Worm (Caenorhabditis elegans) whole organism, L2 larva: ENCODE data around the gene C06B3.7.
A peak's percentile ranks its signal among the peaks of the same experiment; 100 is the strongest.

ENCODE experiments used
- C34F6.9 ChIP-seq: fragments of 150-350 bp; optimal IDR thresholded peaks from 2 replicates; lab custom pipeline; 2014; ENCODE audit warnings: missing biosample characterization, missing genetic modification characterization
- F13H6.1 ChIP-seq: sonication (generic microtip); optimal IDR thresholded peaks from 2 replicates; lab custom pipeline; 2016; ENCODE audit warnings: missing genetic modification characterization, missing compliant biosample characterization
- R02D3.7 ChIP-seq: fragments of 150-350 bp; optimal IDR thresholded peaks from 2 replicates; lab custom pipeline; 2014; ENCODE audit warnings: missing biosample characterization, missing genetic modification characterization
- ZK546.5 ChIP-seq: sonication (generic microtip); optimal IDR thresholded peaks from 2 replicates; lab custom pipeline; 2017; ENCODE audit warnings: missing biosample characterization, missing genetic modification characterization
- aly-2 ChIP-seq: fragments of 150-350 bp; optimal IDR thresholded peaks from 2 replicates; lab custom pipeline; 2014; ENCODE audit warnings: missing biosample characterization, missing genetic modification characterization
- ama-1 ChIP-seq: fragments of 150-350 bp; optimal IDR thresholded peaks from 2 replicates; lab custom pipeline; 2018; ENCODE audit warnings: inconsistent platforms
- blmp-1 ChIP-seq: sonication (generic microtip); optimal IDR thresholded peaks from 2 replicates; lab custom pipeline; 2017; ENCODE audit warnings: missing genetic modification characterization, mild to moderate bottlenecking, missing compliant biosample characterization, antibody characterized with exemption, moderate library complexity; ENCODE audit not compliant: insufficient read depth
- ceh-16 ChIP-seq: fragments of 150-350 bp; optimal IDR thresholded peaks from 2 replicates; lab custom pipeline; 2014; ENCODE audit warnings: missing biosample characterization, missing genetic modification characterization
- ceh-82 ChIP-seq: fragments of 150-350 bp; optimal IDR thresholded peaks from 2 replicates; lab custom pipeline; 2014; ENCODE audit warnings: missing biosample characterization, missing genetic modification characterization
- crh-2 ChIP-seq: sonication (generic microtip); optimal IDR thresholded peaks from 2 replicates; lab custom pipeline; 2017; ENCODE audit warnings: missing biosample characterization, missing genetic modification characterization
- egl-27 ChIP-seq: sonication (generic microtip); optimal IDR thresholded peaks from 3 replicates; lab custom pipeline; 2017; ENCODE audit warnings: missing biosample characterization, missing genetic modification reagents, missing genetic modification characterization
- elt-1 ChIP-seq: fragments of 150-350 bp; optimal IDR thresholded peaks from 2 replicates; lab custom pipeline; 2014; ENCODE audit warnings: missing biosample characterization, missing genetic modification characterization
- elt-3 ChIP-seq: sonication (generic microtip); optimal IDR thresholded peaks from 2 replicates; lab custom pipeline; 2017; ENCODE audit warnings: missing biosample characterization, missing genetic modification characterization
- fos-1 ChIP-seq: fragments of 150-350 bp; optimal IDR thresholded peaks from 2 replicates; lab custom pipeline; 2014; ENCODE audit warnings: missing biosample characterization, missing genetic modification characterization
- gmeb-1 ChIP-seq: fragments of 150-350 bp; optimal IDR thresholded peaks from 2 replicates; lab custom pipeline; 2014; ENCODE audit warnings: missing biosample characterization, missing genetic modification characterization
- lin-11 ChIP-seq: fragments of 150-350 bp; sonication (generic microtip); optimal IDR thresholded peaks from 2 replicates; lab custom pipeline; 2014; ENCODE audit warnings: missing biosample characterization, missing genetic modification characterization, inconsistent platforms, mixed read lengths
- lin-13 ChIP-seq: fragments of 150-350 bp; optimal IDR thresholded peaks from 2 replicates; lab custom pipeline; 2014; ENCODE audit warnings: missing biosample characterization, missing genetic modification reagents, missing genetic modification characterization
- lsy-2 ChIP-seq, 2 experiments: fragments of 150-350 bp in 1 of 2; sonication (generic microtip) in 1 of 2; optimal IDR thresholded peaks; 2 replicates each; lab custom pipeline; 2014 to 2017; ENCODE audit warnings: missing biosample characterization in 2 of 2, missing genetic modification characterization in 2 of 2
- mab-5 ChIP-seq: fragments of 150-350 bp; optimal IDR thresholded peaks from 2 replicates; lab custom pipeline; 2014; ENCODE audit warnings: missing biosample characterization, missing genetic modification characterization
- mdl-1 ChIP-seq, 2 experiments: fragments of 150-350 bp in 1 of 2; sonication (generic microtip) in 1 of 2; optimal IDR thresholded peaks; 2 replicates each; lab custom pipeline; 2017; ENCODE audit warnings: missing biosample characterization in 2 of 2, missing genetic modification characterization in 2 of 2
- nhr-11 ChIP-seq: fragments of 150-350 bp; optimal IDR thresholded peaks from 2 replicates; lab custom pipeline; 2014; ENCODE audit warnings: missing biosample characterization, missing genetic modification characterization
- nhr-12 ChIP-seq: fragments of 150-350 bp; optimal IDR thresholded peaks from 2 replicates; lab custom pipeline; 2014; ENCODE audit warnings: missing biosample characterization, missing genetic modification characterization
- nhr-129 ChIP-seq: fragments of 150-350 bp; optimal IDR thresholded peaks from 2 replicates; lab custom pipeline; 2014; ENCODE audit warnings: missing biosample characterization, missing genetic modification characterization
- nhr-21 ChIP-seq: fragments of 150-350 bp; optimal IDR thresholded peaks from 2 replicates; lab custom pipeline; 2014; ENCODE audit warnings: missing biosample characterization, missing genetic modification characterization
- nhr-23 ChIP-seq: fragments of 150-350 bp; optimal IDR thresholded peaks from 2 replicates; lab custom pipeline; 2014; ENCODE audit warnings: missing biosample characterization, missing genetic modification reagents, missing genetic modification characterization
- nhr-237 ChIP-seq: fragments of 150-350 bp; optimal IDR thresholded peaks from 2 replicates; lab custom pipeline; 2014; ENCODE audit warnings: missing biosample characterization, missing genetic modification characterization
- nhr-25 ChIP-seq: fragments of 150-350 bp; sonication (generic microtip); optimal IDR thresholded peaks from 3 replicates; lab custom pipeline; 2014; ENCODE audit warnings: missing biosample characterization, missing genetic modification characterization
- nhr-6 ChIP-seq: fragments of 150-350 bp; optimal IDR thresholded peaks from 2 replicates; lab custom pipeline; 2014; ENCODE audit warnings: missing biosample characterization, missing genetic modification characterization
- peb-1 ChIP-seq: fragments of 150-350 bp; optimal IDR thresholded peaks from 2 replicates; lab custom pipeline; 2014; ENCODE audit warnings: missing biosample characterization, missing genetic modification characterization
- skn-1 ChIP-seq: sonication (generic microtip); optimal IDR thresholded peaks from 2 replicates; lab custom pipeline; 2017; ENCODE audit warnings: missing biosample characterization, missing genetic modification characterization
- sma-3 ChIP-seq: sonication (generic microtip); optimal IDR thresholded peaks from 2 replicates; lab custom pipeline; 2016; ENCODE audit warnings: missing genetic modification reagents, missing genetic modification characterization, missing compliant biosample characterization
- snpc-4 ChIP-seq: fragments of 150-350 bp; optimal IDR thresholded peaks from 2 replicates; lab custom pipeline; 2014; ENCODE audit warnings: missing biosample characterization, missing genetic modification characterization
- unc-39 ChIP-seq: fragments of 150-350 bp; optimal IDR thresholded peaks from 2 replicates; lab custom pipeline; 2014; ENCODE audit warnings: missing biosample characterization, missing genetic modification characterization
- zag-1 ChIP-seq: fragments of 150-350 bp; optimal IDR thresholded peaks from 2 replicates; lab custom pipeline; 2014; ENCODE audit warnings: missing biosample characterization, missing genetic modification characterization
- ztf-1 ChIP-seq: fragments of 200-800 bp; sonication (Bioruptor generic); conservative IDR thresholded peaks from 2 replicates; pipeline ENCODE4 v1.3.6; 2022; ENCODE audit warnings: missing genetic modification characterization, missing compliant biosample characterization
- ztf-11 ChIP-seq: sonication (generic microtip); optimal IDR thresholded peaks from 2 replicates; lab custom pipeline; 2017; ENCODE audit warnings: missing biosample characterization, missing genetic modification characterization

The C06B3.7 gene

ce11 chrV:13942082-13942481, 32.6 kb downstream of the C06B3.7 start, which contains the start of gene dpr-1:
Gene dpr-1, minus strand, starts transcription at chrV:13942182.
- TF ChIP-seq egl-27 (tag; lab: Kevin White, UChicago) (no peak), nhr-25 (tag; lab: Kevin White, UChicago) (no peak), elt-3 (tag; lab: Kevin White, UChicago) (no peak), aly-2 (tag; lab: Kevin White, UChicago) (no peak), ceh-16 (tag; lab: Kevin White, UChicago) (no peak), R02D3.7 (tag; lab: Kevin White, UChicago) (no peak), snpc-4 (tag; lab: Kevin White, UChicago) (no peak), mdl-1 (tag; optimal IDR thresholded peaks at IDR 0.05; lab: Kevin White, UChicago) (no peak), ceh-82 (tag; lab: Kevin White, UChicago) (no peak), skn-1 (tag; lab: Kevin White, UChicago) (no peak), ztf-1 (GFP tag; lab: Robert Waterston, UW) (no peak), nhr-11 (tag; lab: Kevin White, UChicago) (no peak), blmp-1 (tag; lab: Kevin White, UChicago) (no peak)

- TF ChIP-seq nhr-11 (tag; lab: Kevin White, UChicago) (no peak), F13H6.1 (tag; lab: Kevin White, UChicago) (no peak), lin-11 (tag; lab: Kevin White, UChicago) (no peak), elt-3 (tag; lab: Kevin White, UChicago) (no peak), nhr-129 (tag; lab: Kevin White, UChicago) (no peak), nhr-12 (tag; lab: Kevin White, UChicago) (no peak), ceh-82 (tag; lab: Kevin White, UChicago) (no peak), skn-1 (tag; lab: Kevin White, UChicago) (no peak), aly-2 (tag; lab: Kevin White, UChicago) (no peak), sma-3 (GFP tag; lab: Kevin White, UChicago) (no peak), egl-27 (tag; lab: Kevin White, UChicago) (no peak)
These were observed 37.0 kb downstream of the C06B3.7 start, which contains the start of the genes srx-10 and clec-226 for ce11 chrV:13946385-13947019. Gene srx-10, minus strand, starts transcription at chrV:13946485. Gene clec-226, plus strand, starts transcription at chrV:13946969.

DNA sequence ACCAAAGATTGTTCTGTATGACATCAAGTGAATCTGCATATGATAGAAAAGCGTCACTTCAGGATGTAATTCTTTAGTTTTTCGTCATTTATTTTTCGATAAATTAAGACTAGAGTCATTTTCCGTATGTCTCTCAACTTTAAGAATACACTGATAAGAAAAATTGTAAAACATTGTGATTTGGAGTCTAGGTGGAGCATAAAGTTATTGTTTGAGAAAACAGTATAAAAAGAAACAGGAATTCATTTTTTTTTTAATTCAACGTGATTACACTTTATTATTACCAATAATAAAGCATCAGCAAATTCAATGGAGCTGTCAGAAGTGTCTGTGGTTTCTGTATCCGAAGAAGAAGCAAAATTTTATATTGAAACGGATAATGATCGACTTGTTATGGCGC, 39.5 kb downstream of the C06B3.7 start, which contains the start of gene R10D12.6:
Gene R10D12.6, plus strand, starts transcription at position 301 of the 400 bp plus-strand sequence.
- TF ChIP-seq nhr-237 (no peak), fos-1 (tag; lab: Kevin White, UChicago) (peak; percentile 27)

DNA sequence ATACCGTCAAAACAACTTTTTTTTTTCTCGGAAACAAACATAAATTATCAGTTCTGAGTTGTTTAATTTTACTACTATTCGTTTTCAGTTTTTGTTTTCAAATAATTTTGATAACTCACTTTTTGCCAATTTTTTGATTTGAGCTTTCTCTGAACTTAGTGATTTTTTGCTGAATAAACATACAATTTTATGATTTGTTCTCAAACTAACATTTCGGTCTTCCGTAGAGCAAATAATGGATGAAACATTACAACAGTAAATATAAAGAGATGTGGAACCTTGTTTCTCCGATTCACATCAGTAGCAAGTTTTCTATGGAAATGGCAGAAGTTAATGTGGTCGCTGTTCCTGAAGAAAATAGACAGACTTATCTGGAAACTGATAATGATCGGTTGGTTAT, 40.3 kb downstream of the C06B3.7 start, which contains the start of gene R10D12.7:
Gene R10D12.7, plus strand, starts transcription at position 301 of the 400 bp plus-strand sequence.
- TF ChIP-seq zag-1 (tag; lab: Kevin White, UChicago) (no peak), elt-1 (tag; lab: Kevin White, UChicago) (no peak), ztf-11 (tag; lab: Kevin White, UChicago) (no peak), lin-13 (GFP tag; lab: Kevin White, UChicago) (no peak), nhr-23 (tag; lab: Kevin White, UChicago) (no peak), mab-5 (tag; lab: Kevin White, UChicago) (no peak), aly-2 (tag; lab: Kevin White, UChicago) (no peak), ama-1 (lab: Kevin White, UChicago) (no peak), C34F6.9 (tag; lab: Kevin White, UChicago) (no peak), gmeb-1 (tag; lab: Kevin White, UChicago) (no peak), snpc-4 (tag; lab: Kevin White, UChicago) (no peak), unc-39 (tag; lab: Kevin White, UChicago) (no peak)

- no peak for TF ChIP-seq zag-1 (tag; lab: Kevin White, UChicago)
- no peak for TF ChIP-seq nhr-12 (tag; lab: Kevin White, UChicago)
- no peak for TF ChIP-seq ztf-11 (tag; lab: Kevin White, UChicago)
- no peak for TF ChIP-seq nhr-21
- no peak for TF ChIP-seq lsy-2 (tag; optimal IDR thresholded peaks at IDR 0.05; lab: Kevin White, UChicago)
- TF ChIP-seq C34F6.9 (tag; lab: Kevin White, UChicago) = no peak
- no peak for TF ChIP-seq skn-1 (tag; lab: Kevin White, UChicago)
- TF ChIP-seq crh-2 (tag; lab: Kevin White, UChicago) = no peak
- TF ChIP-seq nhr-6 = no peak
- no peak for TF ChIP-seq ZK546.5 (tag; lab: Kevin White, UChicago)
- no peak for TF ChIP-seq aly-2 (tag; lab: Kevin White, UChicago)
- TF ChIP-seq snpc-4 (tag; lab: Kevin White, UChicago) = no peak
- no peak for TF ChIP-seq ceh-16 (tag; lab: Kevin White, UChicago)
- TF ChIP-seq gmeb-1 (tag; lab: Kevin White, UChicago) = no peak
- TF ChIP-seq peb-1 = no peak
- TF ChIP-seq nhr-25 (tag; lab: Kevin White, UChicago) = no peak
These were observed 43.7 kb downstream of the C06B3.7 start, which contains the start of gene R10D12.8 for ce11 chrV:13953191-13953590. Gene R10D12.8, minus strand, starts transcription at chrV:13953291.
